Worm (Caenorhabditis elegans) whole organism, L3 larva: ENCODE results near the gene srx-23.

Experiments
- R02D3.7 ChIP-seq: fragments of 150-350 bp; optimal IDR thresholded peaks from 2 replicates; lab custom pipeline; 2014; ENCODE audit warnings: missing biosample characterization, missing genetic modification characterization
- ZK546.5 ChIP-seq: sonication (generic microtip); optimal IDR thresholded peaks from 2 replicates; lab custom pipeline; 2017; ENCODE audit warnings: missing biosample characterization, missing genetic modification characterization
- ama-1 ChIP-seq: fragments of 150-350 bp; optimal IDR thresholded peaks from 2 replicates; lab custom pipeline; 2018
- ceh-16 ChIP-seq: sonication (generic microtip); optimal IDR thresholded peaks from 2 replicates; lab custom pipeline; 2017; ENCODE audit warnings: missing biosample characterization, missing genetic modification characterization
- ceh-28 ChIP-seq: fragments of 150-350 bp; optimal IDR thresholded peaks from 2 replicates; lab custom pipeline; 2014; ENCODE audit warnings: missing biosample characterization, missing genetic modification reagents, missing genetic modification characterization
- ceh-82 ChIP-seq: fragments of 150-350 bp; optimal IDR thresholded peaks from 2 replicates; lab custom pipeline; 2014; ENCODE audit warnings: missing biosample characterization, missing genetic modification characterization
- ceh-9 ChIP-seq: sonication (generic microtip); optimal IDR thresholded peaks from 2 replicates; lab custom pipeline; 2018; ENCODE audit warnings: missing biosample characterization, missing genetic modification characterization
- daf-12 ChIP-seq: fragments of 150-350 bp; optimal IDR thresholded peaks from 2 replicates; lab custom pipeline; 2014; ENCODE audit warnings: missing biosample characterization, missing genetic modification reagents, missing genetic modification characterization
- egl-27 ChIP-seq: sonication (generic microtip); optimal IDR thresholded peaks from 4 replicates; lab custom pipeline; 2017; ENCODE audit warnings: missing biosample characterization, missing genetic modification reagents, missing genetic modification characterization
- egl-5 ChIP-seq: fragments of 150-350 bp; optimal IDR thresholded peaks from 2 replicates; lab custom pipeline; 2017; ENCODE audit warnings: missing biosample characterization, missing genetic modification reagents, missing genetic modification characterization, inconsistent platforms
- elt-1 ChIP-seq: fragments of 150-350 bp; optimal IDR thresholded peaks from 2 replicates; lab custom pipeline; 2014; ENCODE audit warnings: missing biosample characterization, missing genetic modification characterization
- elt-2 ChIP-seq: sonication (generic microtip); optimal IDR thresholded peaks from 2 replicates; lab custom pipeline; 2016; ENCODE audit warnings: missing genetic modification reagents, mild to moderate bottlenecking, missing genetic modification characterization, missing compliant biosample characterization
- elt-3 ChIP-seq, 3 experiments: fragments of 150-350 bp in 1 of 3; sonication (generic microtip) in 2 of 3; optimal IDR thresholded peaks; 2 replicates in 2 of 3; 4 replicates in 1 of 3; lab custom pipeline; 2014 to 2017; ENCODE audit warnings: missing biosample characterization in 3 of 3, missing genetic modification characterization in 3 of 3
- fkh-10 ChIP-seq: sonication (generic microtip); optimal IDR thresholded peaks from 2 replicates; lab custom pipeline; 2017; ENCODE audit warnings: missing biosample characterization, missing genetic modification reagents, missing genetic modification characterization
- fkh-2 ChIP-seq: fragments of 150-350 bp; optimal IDR thresholded peaks from 2 replicates; lab custom pipeline; 2014; ENCODE audit warnings: missing biosample characterization, missing genetic modification reagents, missing genetic modification characterization
- fos-1 ChIP-seq: fragments of 150-350 bp; optimal IDR thresholded peaks from 2 replicates; lab custom pipeline; 2014; ENCODE audit warnings: missing biosample characterization, missing genetic modification characterization
- hmg-11 ChIP-seq: sonication (generic microtip); optimal IDR thresholded peaks from 2 replicates; lab custom pipeline; 2016; ENCODE audit warnings: missing genetic modification characterization, missing compliant biosample characterization
- jun-1 ChIP-seq: fragments of 150-350 bp; optimal IDR thresholded peaks from 2 replicates; lab custom pipeline; 2014; ENCODE audit warnings: missing biosample characterization, missing genetic modification reagents, missing genetic modification characterization
- lin-39 ChIP-seq: fragments of 150-350 bp; optimal IDR thresholded peaks from 2 replicates; lab custom pipeline; 2018; ENCODE audit warnings: missing biosample characterization, missing genetic modification reagents, missing genetic modification characterization
- lsy-12 ChIP-seq: sonication (generic microtip); optimal IDR thresholded peaks from 2 replicates; lab custom pipeline; 2016; ENCODE audit warnings: mild to moderate bottlenecking, missing genetic modification characterization, missing compliant biosample characterization
- mdl-1 ChIP-seq: fragments of 150-350 bp; optimal IDR thresholded peaks from 2 replicates; lab custom pipeline; 2014; ENCODE audit warnings: missing biosample characterization, missing genetic modification characterization
- nfya-1 ChIP-seq: sonication (generic microtip); optimal IDR thresholded peaks from 2 replicates; lab custom pipeline; 2017; ENCODE audit warnings: missing genetic modification characterization, mild to moderate bottlenecking, missing compliant biosample characterization, antibody characterized with exemption, moderate library complexity; ENCODE audit not compliant: insufficient read depth
- nhr-11 ChIP-seq: fragments of 150-350 bp; optimal IDR thresholded peaks from 2 replicates; lab custom pipeline; 2014; ENCODE audit warnings: missing biosample characterization, missing genetic modification characterization
- nhr-12 ChIP-seq: fragments of 150-350 bp; optimal IDR thresholded peaks from 2 replicates; lab custom pipeline; 2014; ENCODE audit warnings: missing biosample characterization, missing genetic modification characterization
- nhr-23 ChIP-seq: fragments of 150-350 bp; optimal IDR thresholded peaks from 2 replicates; lab custom pipeline; 2014; ENCODE audit warnings: missing biosample characterization, missing genetic modification reagents, missing genetic modification characterization
- nhr-237 ChIP-seq: fragments of 150-350 bp; optimal IDR thresholded peaks from 2 replicates; lab custom pipeline; 2014; ENCODE audit warnings: missing biosample characterization, missing genetic modification characterization
- nhr-25 ChIP-seq: sonication (generic microtip); optimal IDR thresholded peaks from 2 replicates; lab custom pipeline; 2017; ENCODE audit warnings: missing biosample characterization, missing genetic modification characterization
- nhr-28 ChIP-seq: fragments of 150-350 bp; optimal IDR thresholded peaks from 2 replicates; lab custom pipeline; 2014; ENCODE audit warnings: missing biosample characterization, missing genetic modification characterization
- nhr-43 ChIP-seq: sonication (generic microtip); optimal IDR thresholded peaks from 2 replicates; lab custom pipeline; 2016; ENCODE audit warnings: mild to moderate bottlenecking, missing genetic modification characterization, missing compliant biosample characterization; ENCODE audit not compliant: poor library complexity, severe bottlenecking
- nhr-67 ChIP-seq: fragments of 150-350 bp; optimal IDR thresholded peaks from 2 replicates; lab custom pipeline; 2014; ENCODE audit warnings: missing biosample characterization, missing genetic modification characterization
- nhr-76 ChIP-seq: fragments of 150-350 bp; sonication (generic microtip); optimal IDR thresholded peaks from 5 replicates; lab custom pipeline; 2014; ENCODE audit warnings: missing biosample characterization, missing genetic modification characterization
- nhr-77 ChIP-seq: fragments of 150-350 bp; optimal IDR thresholded peaks from 2 replicates; lab custom pipeline; 2014; ENCODE audit warnings: missing biosample characterization, missing genetic modification characterization
- pha-4 ChIP-seq: fragments of 150-350 bp; optimal IDR thresholded peaks from 2 replicates; lab custom pipeline; 2014; ENCODE audit warnings: missing biosample characterization, missing genetic modification reagents, missing genetic modification characterization
- pqm-1 ChIP-seq: fragments of 150-350 bp; optimal IDR thresholded peaks from 2 replicates; lab custom pipeline; 2017; ENCODE audit warnings: missing biosample characterization, missing genetic modification characterization, inconsistent platforms
- sea-2 ChIP-seq: fragments of 150-350 bp; sonication (generic microtip); optimal IDR thresholded peaks from 4 replicates; lab custom pipeline; 2014; ENCODE audit warnings: missing biosample characterization, missing genetic modification reagents, missing genetic modification characterization
- skn-1 ChIP-seq: fragments of 150-350 bp; optimal IDR thresholded peaks from 2 replicates; lab custom pipeline; 2014; ENCODE audit warnings: missing biosample characterization, missing genetic modification characterization
- snpc-4 ChIP-seq: fragments of 150-350 bp; optimal IDR thresholded peaks from 2 replicates; lab custom pipeline; 2014; ENCODE audit warnings: missing biosample characterization, missing genetic modification characterization
- tbx-2 ChIP-seq: sonication (generic microtip); optimal IDR thresholded peaks from 2 replicates; lab custom pipeline; 2016; ENCODE audit warnings: mild to moderate bottlenecking, missing genetic modification characterization, missing compliant biosample characterization
- unc-39 ChIP-seq: sonication (generic microtip); optimal IDR thresholded peaks from 4 replicates; lab custom pipeline; 2017; ENCODE audit warnings: missing biosample characterization, missing genetic modification characterization
- unc-62 ChIP-seq: fragments of 150-350 bp; sonication (generic microtip); optimal IDR thresholded peaks from 4 replicates; lab custom pipeline; 2014; ENCODE audit warnings: missing biosample characterization, missing genetic modification reagents, missing genetic modification characterization
- zag-1 ChIP-seq: fragments of 150-350 bp; optimal IDR thresholded peaks from 2 replicates; lab custom pipeline; 2014; ENCODE audit warnings: missing biosample characterization, missing genetic modification characterization
- ztf-11 ChIP-seq: fragments of 150-350 bp; optimal IDR thresholded peaks from 2 replicates; lab custom pipeline; 2014; ENCODE audit warnings: missing biosample characterization, missing genetic modification characterization
- ztf-4 ChIP-seq: fragments of 150-350 bp; optimal IDR thresholded peaks from 2 replicates; lab custom pipeline; 2014; ENCODE audit warnings: missing biosample characterization, missing genetic modification characterization

The srx-23 gene

ce11 chrV:728822-729493, 46.8 kb downstream of the srx-23 start:
- peak; percentile 53 for TF ChIP-seq pha-4 (tag; lab: Kevin White, UChicago)
- TF ChIP-seq pqm-1 (tag; lab: Kevin White, UChicago): peak; percentile 65
- peak; percentile 19 for TF ChIP-seq nhr-23 (tag; lab: Kevin White, UChicago)
- TF ChIP-seq mdl-1 (tag; lab: Kevin White, UChicago): peak; percentile 38
- no peak for TF ChIP-seq nhr-12 (tag; lab: Kevin White, UChicago)
- TF ChIP-seq nhr-43 (tag; lab: Kevin White, UChicago): peak; percentile 57
- peak; percentile 50 for TF ChIP-seq ama-1 (lab: Kevin White, UChicago)
- TF ChIP-seq nhr-25 (tag; lab: Kevin White, UChicago): peak; percentile 46
- TF ChIP-seq lsy-12: peak; percentile 7
- peak; percentile 49 for TF ChIP-seq nfya-1 (tag; lab: Kevin White, UChicago)
- TF ChIP-seq elt-3 (tag; optimal IDR thresholded peaks at IDR 0.05; lab: Kevin White, UChicago): no peak
- TF ChIP-seq sea-2: no peak
- peak; percentile 31 for TF ChIP-seq egl-5 (tag; lab: Kevin White, UChicago)
- peak; percentile 77 for TF ChIP-seq elt-2 (tag; lab: Kevin White, UChicago)
- no peak for TF ChIP-seq fkh-10
- no peak for TF ChIP-seq ZK546.5
- peak; percentile 5 for TF ChIP-seq snpc-4 (tag; lab: Kevin White, UChicago)

ce11 chrV:730216-730615, 48.1 kb downstream of the srx-23 start:
- TF ChIP-seq elt-1 (no peak), egl-5 (tag; lab: Kevin White, UChicago) (no peak), nhr-23 (tag; lab: Kevin White, UChicago) (no peak), nhr-237 (tag; lab: Kevin White, UChicago) (no peak), nhr-25 (tag; lab: Kevin White, UChicago) (peak; percentile 16), daf-12 (tag; lab: Kevin White, UChicago) (no peak), snpc-4 (tag; lab: Kevin White, UChicago) (no peak), ceh-9 (tag; lab: Kevin White, UChicago) (no peak), egl-27 (tag; lab: Kevin White, UChicago) (no peak), ztf-4 (tag; lab: Kevin White, UChicago) (no peak), lsy-12 (peak; percentile 44), tbx-2 (no peak), pqm-1 (tag; lab: Kevin White, UChicago) (peak; percentile 87), pha-4 (tag; lab: Kevin White, UChicago) (peak; percentile 86), nhr-12 (tag; lab: Kevin White, UChicago) (no peak), jun-1 (peak; percentile 67), mdl-1 (tag; lab: Kevin White, UChicago) (no peak), unc-39 (tag; lab: Kevin White, UChicago) (no peak), ama-1 (lab: Kevin White, UChicago) (peak; percentile 87), ZK546.5 (no peak), R02D3.7 (no peak), elt-2 (tag; lab: Kevin White, UChicago) (peak; percentile 92), nfya-1 (tag; lab: Kevin White, UChicago) (peak; percentile 49), nhr-43 (tag; lab: Kevin White, UChicago) (peak; percentile 85), ztf-11 (no peak), elt-3 (tag; optimal IDR thresholded peaks at IDR 0.05; lab: Kevin White, UChicago) (no peak)

ce11 chrV:731330-731729, 49.2 kb downstream of the srx-23 start:
- TF ChIP-seq nhr-28 (tag; lab: Kevin White, UChicago) (peak; percentile 53), nhr-23 (tag; lab: Kevin White, UChicago) (peak; percentile 80), pha-4 (tag; lab: Kevin White, UChicago) (peak; percentile 92), ceh-16 (tag; lab: Kevin White, UChicago) (no peak), fkh-10 (no peak), jun-1 (peak; percentile 97), fos-1 (no peak), nhr-76 (tag; lab: Kevin White, UChicago) (no peak), ZK546.5 (no peak), tbx-2 (peak; percentile 65), lsy-12 (peak; percentile 77), egl-27 (tag; lab: Kevin White, UChicago) (peak; percentile 44), unc-62 (GFP tag; lab: Kevin White, UChicago) (peak; percentile 74), unc-39 (tag; lab: Kevin White, UChicago) (no peak), mdl-1 (tag; lab: Kevin White, UChicago) (peak; percentile 96), ztf-4 (tag; lab: Kevin White, UChicago) (no peak), nhr-43 (tag; lab: Kevin White, UChicago) (peak; percentile 94), R02D3.7 (peak; percentile 32), hmg-11 (tag; lab: Kevin White, UChicago) (no peak), nhr-12 (tag; lab: Kevin White, UChicago) (no peak), zag-1 (no peak), ceh-82 (tag; lab: Kevin White, UChicago) (no peak), egl-5 (tag; lab: Kevin White, UChicago) (no peak), ztf-11 (no peak), elt-1 (no peak), ama-1 (lab: Kevin White, UChicago) (peak; percentile 81), sea-2 (no peak), ceh-28 (tag; lab: Kevin White, UChicago) (peak; percentile 62), nhr-77 (no peak), nhr-67 (tag; lab: Kevin White, UChicago) (no peak), skn-1 (tag; lab: Kevin White, UChicago) (peak; percentile 55), nhr-11 (tag; lab: Kevin White, UChicago) (peak; percentile 85), fkh-2 (no peak), elt-2 (tag; lab: Kevin White, UChicago) (peak; percentile 99), lin-39 (tag; lab: Kevin White, UChicago) (peak; percentile 90)
